Fruit fly (Drosophila melanogaster) whole organism, adult: Measurements from ENCODE around the gene CG31419.

Source experiments
- CG14711 ChIP-seq: fragments of 200-800 bp; sonication (Bioruptor generic); optimal IDR thresholded peaks from 2 replicates; lab custom pipeline; 2018; ENCODE audit warnings: missing biosample characterization, mild to moderate bottlenecking, missing genetic modification characterization, moderate library complexity
- CG1620 ChIP-seq: fragments of 200-800 bp; sonication (Bioruptor generic); optimal IDR thresholded peaks from 2 replicates; lab custom pipeline; 2016; ENCODE audit warnings: missing biosample characterization, missing genetic modification characterization
- CG5204 ChIP-seq: fragments of 200-800 bp; sonication (Bioruptor generic); optimal IDR thresholded peaks from 2 replicates; lab custom pipeline; 2016; ENCODE audit warnings: missing biosample characterization, missing genetic modification characterization
- Clk ChIP-seq: fragments of 200-800 bp; sonication (Bioruptor generic); optimal IDR thresholded peaks from 2 replicates; lab custom pipeline; 2017; ENCODE audit warnings: missing biosample characterization, missing genetic modification characterization
- Mnt ChIP-seq: fragments of 200-800 bp; sonication (Bioruptor generic); optimal IDR thresholded peaks from 2 replicates; lab custom pipeline; 2016; ENCODE audit warnings: missing biosample characterization, mild to moderate bottlenecking, missing genetic modification characterization
- cnc ChIP-seq, 2 experiments: fragments of >200 bp; optimal IDR thresholded peaks; 2 replicates each; lab custom pipeline; 2017
- kay ChIP-seq: fragments of 200-800 bp; sonication (Bioruptor generic); peaks from one replicate; lab custom pipeline; 2016; ENCODE audit warnings: missing biosample characterization, missing genetic modification characterization, borderline replicate concordance
- ovo ChIP-seq: fragments of 200-800 bp; sonication (Bioruptor generic); optimal IDR thresholded peaks from 2 replicates; lab custom pipeline; 2016; ENCODE audit warnings: missing biosample characterization, missing genetic modification characterization
- pad ChIP-seq: fragments of 200-800 bp; sonication (Bioruptor generic); optimal IDR thresholded peaks from 3 replicates; lab custom pipeline; 2017; ENCODE audit warnings: missing biosample characterization, missing genetic modification characterization, mild to moderate bottlenecking, moderate library complexity, missing genetic modification reagents
- tj ChIP-seq: fragments of 200-800 bp; sonication (Bioruptor generic); optimal IDR thresholded peaks from 3 replicates; lab custom pipeline; 2017; ENCODE audit warnings: missing biosample characterization, mild to moderate bottlenecking, missing genetic modification characterization, moderate library complexity
- toe ChIP-seq: fragments of 200-800 bp; sonication (Bioruptor generic); optimal IDR thresholded peaks from 2 replicates; lab custom pipeline; 2016; ENCODE audit warnings: missing biosample characterization, missing genetic modification characterization

DNA sequence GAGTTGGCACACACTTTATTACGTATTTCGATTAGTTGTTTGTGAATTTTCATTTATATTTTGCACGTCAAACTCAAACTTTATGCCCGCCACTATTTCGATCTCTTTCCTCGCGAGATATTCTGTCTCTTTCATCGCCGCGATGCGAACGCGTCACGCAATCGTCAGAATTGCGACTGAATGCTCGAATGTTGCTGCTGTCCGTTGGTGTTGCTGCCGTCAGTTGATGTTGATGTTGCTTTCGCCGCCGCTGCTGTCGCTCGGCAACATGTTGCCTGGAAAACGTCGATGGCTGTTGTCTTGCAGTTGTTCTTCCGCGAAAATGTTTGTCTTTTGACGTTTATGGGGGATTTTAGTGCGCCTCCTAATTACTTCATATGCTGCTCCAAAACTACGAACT lies 36.7 kb upstream of the CG31419 start:
- TF ChIP-seq CG14711 (tag; lab: Kevin White, UChicago) (no peak), pad (GFP tag; lab: Kevin White, UChicago) (no peak), kay (GFP tag; lab: Kevin White, UChicago) (no peak), tj (GFP tag; lab: Kevin White, UChicago) (no peak), Mnt (GFP tag; lab: Kevin White, UChicago) (no peak), CG1620 (GFP tag; lab: Kevin White, UChicago) (no peak), ovo (GFP tag; lab: Kevin White, UChicago) (no peak), CG5204 (GFP tag; lab: Kevin White, UChicago) (no peak), toe (GFP tag; lab: Kevin White, UChicago) (no peak), Clk (GFP tag; lab: Kevin White, UChicago) (no peak), cnc (optimal IDR thresholded peaks at IDR 0.05; lab: Kevin White, UChicago) (no peak)
